Worm (Caenorhabditis elegans) whole organism, young adult: ENCODE results near the gene C14B1.12.
A peak's percentile ranks its signal among the peaks of the same experiment; 100 is the strongest.

Experiments used
- C17E4.6 ChIP-seq: fragments of 200-800 bp; sonication (Bioruptor generic); IDR thresholded peaks from 2 replicates; pipeline ENCODE4 v1.3.6; 2022; ENCODE audit warnings: missing genetic modification reagents, missing genetic modification characterization, missing compliant biosample characterization
- D2030.7 ChIP-seq: fragments of 200-800 bp; sonication (Bioruptor generic); IDR thresholded peaks from 2 replicates; pipeline ENCODE4 v1.3.6; 2022; ENCODE audit warnings: missing genetic modification reagents, missing genetic modification characterization, missing compliant biosample characterization
- F10E7.11 ChIP-seq: sonication (generic microtip); optimal IDR thresholded peaks from 2 replicates; lab custom pipeline; 2017; ENCODE audit warnings: mild to moderate bottlenecking, missing genetic modification characterization, moderate library complexity, missing compliant biosample characterization
- F22D6.2 ChIP-seq: sonication (generic microtip); optimal IDR thresholded peaks from 2 replicates; lab custom pipeline; 2016; ENCODE audit warnings: mild to moderate bottlenecking, missing genetic modification characterization, missing compliant biosample characterization
- F37B4.10 ChIP-seq: fragments of 200-800 bp; sonication (Bioruptor generic); IDR thresholded peaks from 2 replicates; pipeline ENCODE4 v1.3.6; 2022; ENCODE audit warnings: missing genetic modification characterization, missing compliant biosample characterization
- F57C9.4 ChIP-seq: sonication (generic microtip); optimal IDR thresholded peaks from 2 replicates; lab custom pipeline; 2017; ENCODE audit warnings: mild to moderate bottlenecking, missing genetic modification characterization, missing compliant biosample characterization
- T26A5.8 ChIP-seq: sonication (generic microtip); optimal IDR thresholded peaks from 2 replicates; lab custom pipeline; 2016; ENCODE audit warnings: missing genetic modification characterization, missing compliant biosample characterization
- Y53F4B.3 ChIP-seq: fragments of 200-800 bp; sonication (Bioruptor generic); IDR thresholded peaks from 2 replicates; pipeline ENCODE4 v1.3.6; 2022; ENCODE audit warnings: missing genetic modification reagents, missing genetic modification characterization, missing compliant biosample characterization
- Y53G8AR.9 ChIP-seq: fragments of 200-800 bp; sonication (Bioruptor generic); conservative IDR thresholded peaks from 2 replicates; pipeline ENCODE4 v1.3.6; 2022; ENCODE audit warnings: missing genetic modification reagents, missing genetic modification characterization, missing compliant biosample characterization
- Y67H2A.10 ChIP-seq: fragments of 200-800 bp; sonication (Bioruptor generic); conservative IDR thresholded peaks from 2 replicates; pipeline ENCODE4 v1.3.6; 2022; ENCODE audit warnings: missing genetic modification reagents, missing genetic modification characterization, missing compliant biosample characterization
- Y95B8A.8 ChIP-seq: fragments of 200-800 bp; sonication (Bioruptor generic); IDR thresholded peaks from 2 replicates; pipeline ENCODE4 v1.3.6; 2022; ENCODE audit warnings: missing genetic modification reagents, missing genetic modification characterization, missing compliant biosample characterization
- ama-1 ChIP-seq, 3 experiments: fragments of 150-350 bp in 1 of 3; sonication (generic microtip) in 2 of 3; optimal IDR thresholded peaks; 2 replicates each; lab custom pipeline; 2014 to 2018; ENCODE audit warnings: missing biosample characterization in 2 of 3, missing genetic modification characterization in 2 of 3, missing genetic modification reagents in 2 of 3
- aptf-3 ChIP-seq: fragments of 200-800 bp; sonication (Bioruptor generic); IDR thresholded peaks from 2 replicates; pipeline ENCODE4 v1.3.6; 2022; ENCODE audit warnings: missing genetic modification characterization, missing compliant biosample characterization
- attf-3 ChIP-seq: fragments of 200-800 bp; sonication (Bioruptor generic); conservative IDR thresholded peaks from 2 replicates; pipeline ENCODE4 v1.3.6; 2022; ENCODE audit warnings: missing genetic modification reagents, missing genetic modification characterization, missing compliant biosample characterization
- bed-1 ChIP-seq: fragments of 200-800 bp; sonication (Bioruptor generic); IDR thresholded peaks from 2 replicates; pipeline ENCODE4 v1.3.6; 2022; ENCODE audit warnings: missing genetic modification reagents, missing genetic modification characterization, missing compliant biosample characterization
- cebp-1 ChIP-seq, 2 experiments: fragments of 200-800 bp in 1 of 2; sonication (Bioruptor generic) in 1 of 2; sonication (generic microtip) in 1 of 2; IDR thresholded peaks in 1 of 2; optimal IDR thresholded peaks in 1 of 2; 2 replicates each; pipeline versions ENCODE4 v1.3.6 to Lab custom; 2017 to 2022; ENCODE audit warnings: missing compliant biosample characterization in 2 of 2, missing genetic modification characterization in 2 of 2, mild to moderate bottlenecking in 1 of 2, missing genetic modification reagents in 1 of 2, moderate library complexity in 1 of 2
- ceh-100 ChIP-seq: fragments of 200-800 bp; sonication (Bioruptor generic); IDR thresholded peaks from 2 replicates; pipeline ENCODE4 v1.3.6; 2022; ENCODE audit warnings: missing genetic modification reagents, missing genetic modification characterization, missing compliant biosample characterization
- ceh-40 ChIP-seq: fragments of 200-800 bp; sonication (Bioruptor generic); IDR thresholded peaks from 2 replicates; pipeline ENCODE4 v1.3.6; 2022; ENCODE audit warnings: missing genetic modification characterization, missing compliant biosample characterization
- ceh-58 ChIP-seq: fragments of 200-800 bp; sonication (Bioruptor generic); IDR thresholded peaks from 2 replicates; pipeline ENCODE4 v1.3.6; 2022; ENCODE audit warnings: missing genetic modification characterization, missing compliant biosample characterization
- ceh-91 ChIP-seq: fragments of 200-800 bp; sonication (Bioruptor generic); IDR thresholded peaks from 2 replicates; pipeline ENCODE4 v1.3.6; 2022; ENCODE audit warnings: missing genetic modification reagents, missing genetic modification characterization, missing compliant biosample characterization
- egrh-3 ChIP-seq: fragments of 200-800 bp; sonication (Bioruptor generic); IDR thresholded peaks from 2 replicates; pipeline ENCODE4 v1.3.6; 2022; ENCODE audit warnings: missing genetic modification reagents, missing genetic modification characterization, missing compliant biosample characterization
- ekl-4 ChIP-seq: fragments of 200-800 bp; sonication (Bioruptor generic); IDR thresholded peaks from 2 replicates; pipeline ENCODE4 v1.3.6; 2022; ENCODE audit warnings: missing genetic modification reagents, missing genetic modification characterization, missing compliant biosample characterization
- him-1 ChIP-seq: sonication (generic microtip); optimal IDR thresholded peaks from 2 replicates; lab custom pipeline; 2016; ENCODE audit warnings: missing genotype, missing genetic modification reagents, missing genetic modification characterization, missing compliant biosample characterization
- hmg-1.2 ChIP-seq: fragments of 200-800 bp; sonication (Bioruptor generic); IDR thresholded peaks from 2 replicates; pipeline ENCODE4 v1.3.6; 2022; ENCODE audit warnings: missing genetic modification reagents, missing genetic modification characterization, missing compliant biosample characterization
- let-526 ChIP-seq: fragments of 200-800 bp; sonication (Bioruptor generic); IDR thresholded peaks from 2 replicates; pipeline ENCODE4 v1.3.6; 2022; ENCODE audit warnings: missing genetic modification reagents, missing genetic modification characterization, missing compliant biosample characterization
- let-607 ChIP-seq, 2 experiments: fragments of 200-800 bp in 1 of 2; sonication (Bioruptor generic) in 1 of 2; sonication (generic microtip) in 1 of 2; optimal IDR thresholded peaks; 2 replicates each; lab custom pipeline; 2016 to 2018; ENCODE audit warnings: mild to moderate bottlenecking in 2 of 2, missing compliant biosample characterization in 2 of 2, missing genetic modification characterization in 2 of 2, moderate library complexity in 2 of 2, missing genotype in 1 of 2
- lin-26 ChIP-seq: fragments of 200-800 bp; sonication (Bioruptor generic); IDR thresholded peaks from 2 replicates; pipeline ENCODE4 v1.3.6; 2022; ENCODE audit warnings: missing genetic modification reagents, missing genetic modification characterization, missing compliant biosample characterization
- lin-40 ChIP-seq: sonication (generic microtip); optimal IDR thresholded peaks from 2 replicates; lab custom pipeline; 2016; ENCODE audit warnings: missing genetic modification characterization, mild to moderate bottlenecking, missing compliant biosample characterization, missing genotype, missing genetic modification reagents
- madf-8 ChIP-seq: fragments of 200-800 bp; sonication (Bioruptor generic); conservative IDR thresholded peaks from 2 replicates; pipeline ENCODE4 v1.3.6; 2022; ENCODE audit warnings: missing genetic modification reagents, missing genetic modification characterization, missing compliant biosample characterization
- mel-28 ChIP-seq: sonication (generic microtip); optimal IDR thresholded peaks from 2 replicates; lab custom pipeline; 2016; ENCODE audit warnings: borderline replicate concordance, mild to moderate bottlenecking, missing genetic modification characterization, missing compliant biosample characterization
- mes-4 ChIP-seq: sonication (generic microtip); optimal IDR thresholded peaks from 2 replicates; lab custom pipeline; 2016; ENCODE audit warnings: missing genotype, missing genetic modification characterization, missing compliant biosample characterization
- nfya-2 ChIP-seq: fragments of 200-800 bp; sonication (Bioruptor generic); IDR thresholded peaks from 2 replicates; pipeline ENCODE4 v1.3.6; 2022; ENCODE audit warnings: missing genetic modification reagents, missing genetic modification characterization, missing compliant biosample characterization
- nhr-120 ChIP-seq: fragments of 200-800 bp; sonication (Bioruptor generic); IDR thresholded peaks from 2 replicates; pipeline ENCODE4 v1.3.6; 2022; ENCODE audit warnings: missing genetic modification characterization, missing compliant biosample characterization
- pbrm-1 ChIP-seq: fragments of 200-800 bp; sonication (Bioruptor generic); IDR thresholded peaks from 2 replicates; pipeline ENCODE4 v1.3.6; 2022; ENCODE audit warnings: missing genetic modification reagents, missing genetic modification characterization, missing compliant biosample characterization
- rec-8 ChIP-seq, 2 experiments: sonication (generic microtip); optimal IDR thresholded peaks; 2 replicates each; lab custom pipeline; 2016; ENCODE audit warnings: mild to moderate bottlenecking in 2 of 2, missing genetic modification characterization in 2 of 2, missing genetic modification reagents in 2 of 2, missing genotype in 2 of 2, missing biosample characterization in 1 of 2, missing compliant biosample characterization in 1 of 2, moderate library complexity in 1 of 2
- sdz-38 ChIP-seq: sonication (generic microtip); optimal IDR thresholded peaks from 2 replicates; lab custom pipeline; 2016; ENCODE audit warnings: missing genotype, missing genetic modification characterization, missing compliant biosample characterization
- snpc-3.4 ChIP-seq: sonication (generic microtip); optimal IDR thresholded peaks from 2 replicates; lab custom pipeline; 2017; ENCODE audit warnings: missing genetic modification characterization, mild to moderate bottlenecking, missing compliant biosample characterization, antibody characterized with exemption, moderate library complexity, missing genotype, missing genetic modification reagents
- ztf-28 ChIP-seq: fragments of 200-800 bp; sonication (Bioruptor generic); IDR thresholded peaks from 2 replicates; pipeline ENCODE4 v1.3.6; 2022; ENCODE audit warnings: missing genetic modification reagents, missing genetic modification characterization, missing compliant biosample characterization

C14B1.12 gene

DNA sequence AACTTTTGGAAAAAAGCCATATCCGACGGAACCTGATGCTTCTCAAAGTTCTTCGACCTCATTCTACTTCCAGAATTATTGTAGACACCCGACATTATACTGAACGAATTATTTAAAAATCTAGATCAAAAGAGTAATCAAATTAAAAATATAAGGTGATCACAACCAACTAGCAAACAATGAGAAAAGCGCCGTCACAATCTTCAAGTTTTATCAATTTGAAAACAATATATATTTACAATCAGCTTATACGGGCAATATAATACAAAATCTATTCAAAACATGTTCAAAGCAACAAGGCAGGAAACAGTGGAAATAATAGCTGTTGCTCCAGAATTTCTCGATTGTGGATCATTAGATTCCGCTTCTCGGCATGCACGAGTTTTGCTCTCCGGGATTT is at the start of gene C14B1.12:
TSS of gene C14B1.12 (minus strand) at position 101 of the 400 bp plus-strand sequence.
- peak; percentile 60; the same call in 1 of the 2 replicates for TF ChIP-seq ekl-4
- TF ChIP-seq nhr-120 (GFP tag; lab: Robert Waterston, UW), result no peak
- TF ChIP-seq, all 124 proteins: peak for 1

ce11 chrIII:3774550-3774949 is 49.8 kb upstream of the C14B1.12 start:
- TF ChIP-seq ama-1 (optimal IDR thresholded peaks at IDR 0.05; lab: Kevin White, UChicago) (no peak), ama-1 (GFP tag; optimal IDR thresholded peaks at IDR 0.05; lab: Kevin White, UChicago) (no peak), F37B4.10 (GFP tag; lab: Robert Waterston, UW) (no peak), ekl-4 (no peak), madf-8 (no peak), bed-1 (GFP tag; lab: Robert Waterston, UW) (no peak), snpc-3.4 (no peak), lin-26 (no peak), F57C9.4 (no peak)

ce11 chrIII:3773173-3773572 is 48.4 kb upstream of the C14B1.12 start, which contains the start of gene lec-4:
Gene lec-4 (minus strand): TSS chrIII:3773326.
- no peak for TF ChIP-seq let-526
- no peak for TF ChIP-seq ceh-100 (GFP tag; lab: Robert Waterston, UW)
- peak; percentile 15 for TF ChIP-seq lin-40 (tag; lab: Kevin White, UChicago)
- TF ChIP-seq pbrm-1, result 0 out of 2 replicates have a peak, but pooled peaks have one; percentile 13
- TF ChIP-seq hmg-1.2, result peak; percentile 29; the same call in 1 of the 2 replicates
- TF ChIP-seq cebp-1 (GFP tag; IDR thresholded peaks at IDR 0.05; lab: Robert Waterston, UW), result no peak
- peak; percentile 36 for TF ChIP-seq cebp-1 (tag; optimal IDR thresholded peaks at IDR 0.05; lab: Kevin White, UChicago)

DNA sequence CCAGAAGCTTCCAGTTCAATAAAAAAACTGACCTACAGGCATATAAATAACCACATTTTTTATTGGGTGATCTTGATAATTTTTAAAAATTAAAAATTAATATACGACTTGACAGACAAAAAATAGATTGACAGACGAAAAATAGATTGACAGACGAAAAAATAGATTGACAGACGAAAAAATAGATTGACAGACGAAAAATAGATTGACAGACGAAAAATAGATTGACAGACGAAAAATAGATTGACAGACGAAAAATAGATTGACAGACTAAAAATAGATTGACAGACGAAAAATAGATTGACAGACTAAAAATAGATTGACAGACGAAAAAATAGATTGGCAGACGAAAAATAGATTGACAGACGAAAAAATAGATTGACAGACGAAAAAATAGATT is 45.6 kb upstream of the C14B1.12 start:
- TF ChIP-seq egrh-3 (GFP tag; lab: Robert Waterston, UW), result peak; percentile 96
- TF ChIP-seq ceh-58 (GFP tag; lab: Robert Waterston, UW), result 0 out of 2 replicates have a peak, but pooled peaks have one; percentile 81
- TF ChIP-seq D2030.7 (GFP tag; lab: Robert Waterston, UW), result peak; percentile 16; the same call in 1 of the 2 replicates
- peak; percentile 100; the same call in 1 of the 2 replicates for TF ChIP-seq Y53F4B.3 (GFP tag; lab: Robert Waterston, UW)
- 0 out of 2 replicates have a peak, but pooled peaks have one; percentile 20 for TF ChIP-seq ceh-40
- TF ChIP-seq attf-3, result peak; percentile 76; the same call in 1 of the 2 replicates
- 0 out of 2 replicates have a peak, but pooled peaks have one; percentile 32 for TF ChIP-seq ztf-28
- TF ChIP-seq ceh-91 (GFP tag; lab: Robert Waterston, UW), result peak; percentile 70; the same call in 1 of the 2 replicates

DNA sequence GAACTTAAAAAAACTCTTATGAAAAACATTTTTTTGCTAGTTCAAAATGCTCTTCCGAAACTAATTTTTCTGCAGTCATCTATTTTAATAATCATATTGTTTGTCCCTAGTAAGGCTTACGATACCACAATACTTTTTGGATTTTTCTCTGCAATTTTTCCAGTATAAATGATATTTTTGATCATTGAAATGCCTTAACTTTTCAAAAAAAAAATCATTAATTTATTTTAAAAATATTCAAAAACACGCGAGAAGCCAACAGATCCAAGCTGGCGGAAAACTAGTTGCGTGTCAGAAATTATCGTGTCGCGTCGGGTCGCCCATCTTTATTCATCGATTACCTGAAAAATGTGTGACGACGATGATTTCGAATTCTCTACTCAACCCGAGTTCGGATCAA is 43.4 kb upstream of the C14B1.12 start, which contains the start of gene gmeb-3:
TSS of gene gmeb-3 (plus strand) at position 301 of the 400 bp plus-strand sequence.
- TF ChIP-seq C17E4.6 (GFP tag; lab: Robert Waterston, UW), result no peak
- no peak for TF ChIP-seq mes-4
- TF ChIP-seq ceh-91 (GFP tag; lab: Robert Waterston, UW), result no peak
- no peak for TF ChIP-seq Y67H2A.10 (GFP tag; lab: Robert Waterston, UW)
- TF ChIP-seq F22D6.2 (tag; lab: Kevin White, UChicago), result no peak
- TF ChIP-seq Y53G8AR.9, result no peak
- TF ChIP-seq T26A5.8 (tag; lab: Kevin White, UChicago), result no peak
- no peak for TF ChIP-seq aptf-3
- no peak for TF ChIP-seq rec-8 (tag; optimal IDR thresholded peaks at IDR 0.05; lab: Kevin White, UChicago)
- no peak for TF ChIP-seq Y95B8A.8 (GFP tag; lab: Robert Waterston, UW)
- no peak for TF ChIP-seq mel-28
- TF ChIP-seq him-1, result no peak
- no peak for TF ChIP-seq ceh-100 (GFP tag; lab: Robert Waterston, UW)
- TF ChIP-seq D2030.7 (GFP tag; lab: Robert Waterston, UW), result no peak
- TF ChIP-seq nfya-2, result no peak
- no peak for TF ChIP-seq sdz-38 (tag; lab: Kevin White, UChicago)
- TF ChIP-seq ceh-58 (GFP tag; lab: Robert Waterston, UW), result no peak
- no peak for TF ChIP-seq F10E7.11
- no peak for TF ChIP-seq let-607 (tag; optimal IDR thresholded peaks at IDR 0.05; lab: Kevin White, UChicago)
- TF ChIP-seq, all 124 proteins: peak for 0
